Fruit fly (Drosophila melanogaster) whole organism: ENCODE data around the gene Imp.

Experiments used
- CG8478 ChIP-seq: fragments of >200 bp; optimal IDR thresholded peaks from 2 replicates; lab custom pipeline; 2018; ENCODE audit warnings: inconsistent platforms
- Dll ChIP-seq: fragments of >200 bp; optimal IDR thresholded peaks from 2 replicates; lab custom pipeline; 2017
- EcR ChIP-seq, 2 experiments: fragments of >200 bp; optimal IDR thresholded peaks; 2 replicates each; lab custom pipeline; 2017; ENCODE audit warnings: missing biosample characterization in 2 of 2, missing genetic modification characterization in 2 of 2, missing genetic modification reagents in 2 of 2
- pan ChIP-seq: fragments of >200 bp; optimal IDR thresholded peaks from 2 replicates; lab custom pipeline; 2017
- psq ChIP-seq: fragments of >200 bp; optimal IDR thresholded peaks from 2 replicates; lab custom pipeline; 2017
- usp ChIP-seq: fragments of >200 bp; optimal IDR thresholded peaks from 2 replicates; lab custom pipeline; 2017; ENCODE audit warnings: missing biosample characterization, missing genetic modification characterization, mixed read lengths

- TF ChIP-seq CG8478 (lab: Kevin White, UChicago) (no peak), Dll (no peak), pan (lab: Kevin White, UChicago) (no peak), psq (lab: Kevin White, UChicago) (no peak), usp (no peak), EcR (GFP tag; optimal IDR thresholded peaks at IDR 0.05; lab: Kevin White, UChicago) (no peak)
These were observed 52.1 kb downstream of the Imp start, which contains the start of gene CG15211 for dm6 chrX:10771856-10772592.
